Fruit fly (Drosophila melanogaster): ENCODE results near the gene CG3842.

The CG3842 gene

dm6 chrX:6365632-6366356 is 28.2 kb downstream of the CG3842 start, which contains the start of the genes swa and Marf (continued):
- TF ChIP-seq HmgD (GFP tag; optimal IDR thresholded peaks at IDR 0.05): no peak
- TF ChIP-seq Gug (GFP tag; IDR thresholded peaks at IDR 0.05): no peak
- TF ChIP-seq croc (GFP tag; conservative IDR thresholded peaks at IDR 0.05): no peak
- no peak for TF ChIP-seq B-H2 (GFP tag; optimal IDR thresholded peaks at IDR 0.05)
- TF ChIP-seq CG13424 (tag; optimal IDR thresholded peaks at IDR 0.05): no peak
- TF ChIP-seq PHDP (tag; optimal IDR thresholded peaks at IDR 0.05): no peak
- TF ChIP-seq sim (GFP tag; IDR thresholded peaks at IDR 0.05): no peak
- peak in 1 of 2 experiments; percentile 95 for TF ChIP-seq Pdp1 (GFP tag; optimal IDR thresholded peaks at IDR 0.05)
- TF ChIP-seq chif (GFP tag; optimal IDR thresholded peaks at IDR 0.05): no peak
- TF ChIP-seq dysf (GFP tag; IDR thresholded peaks at IDR 0.05): no peak
- no peak for TF ChIP-seq pfk (GFP tag; optimal IDR thresholded peaks at IDR 0.05)
- TF ChIP-seq unc-4 (GFP tag; IDR thresholded peaks at IDR 0.05; ENCODE audit: partially characterized antibody): no peak
- TF ChIP-seq so (GFP tag; IDR thresholded peaks at IDR 0.05): no peak
- no peak for TF ChIP-seq CG11504 (tag; optimal IDR thresholded peaks at IDR 0.05)
- no peak for TF ChIP-seq inv (GFP tag; IDR thresholded peaks at IDR 0.05; ENCODE audit: partially characterized antibody)
- TF ChIP-seq Nf-YB (GFP tag; optimal IDR thresholded peaks at IDR 0.05): no peak
- no peak for TF ChIP-seq Nf-YA (GFP tag; IDR thresholded peaks at IDR 0.05)
- TF ChIP-seq az2 (GFP tag; optimal IDR thresholded peaks at IDR 0.05): no peak
- no peak for TF ChIP-seq CG17612 (GFP tag; IDR thresholded peaks at IDR 0.05)
- peak; percentile 40 for TF ChIP-seq CoRest (tag; optimal IDR thresholded peaks at IDR 0.05)
- no peak for TF ChIP-seq CG17328 (GFP tag; IDR thresholded peaks at IDR 0.05)
- TF ChIP-seq emc (GFP tag; optimal IDR thresholded peaks at IDR 0.05): no peak
- TF ChIP-seq dmrt11E (tag; optimal IDR thresholded peaks at IDR 0.05): no peak
- TF ChIP-seq tgo (GFP tag; IDR thresholded peaks at IDR 0.05): no peak
- no peak for TF ChIP-seq C15 (GFP tag; IDR thresholded peaks at IDR 0.05)
- TF ChIP-seq CG4617 (GFP tag; optimal IDR thresholded peaks at IDR 0.05; ENCODE audit: borderline replicate concordance): peak; percentile 39
- no peak for TF ChIP-seq H2.0 (GFP tag; IDR thresholded peaks at IDR 0.05)
- no peak for TF ChIP-seq CG7556 (GFP tag; optimal IDR thresholded peaks at IDR 0.05)
- no peak for TF ChIP-seq CG9437 (GFP tag; optimal IDR thresholded peaks at IDR 0.05)
- TF ChIP-seq gcm (GFP tag; optimal IDR thresholded peaks at IDR 0.05): no peak
- TF ChIP-seq CG10147 (GFP tag; optimal IDR thresholded peaks at IDR 0.05): no peak
- TF ChIP-seq CG3163 (GFP tag; optimal IDR thresholded peaks at IDR 0.05): no peak
- no peak for TF ChIP-seq crol (GFP tag; IDR thresholded peaks at IDR 0.05)
- no peak for TF ChIP-seq tin (GFP tag; optimal IDR thresholded peaks at IDR 0.05)
- TF ChIP-seq CG3838 (GFP tag; optimal IDR thresholded peaks at IDR 0.05): no peak
- TF ChIP-seq CG2678 (tag; optimal IDR thresholded peaks at IDR 0.05): no peak
- no peak for TF ChIP-seq mld (GFP tag; IDR thresholded peaks at IDR 0.05; ENCODE audit: partially characterized antibody)
- TF ChIP-seq CG11695 (GFP tag; IDR thresholded peaks at IDR 0.05): no peak
- TF ChIP-seq CG30403 (GFP tag; optimal IDR thresholded peaks at IDR 0.05): no peak
- TF ChIP-seq CG2120 (GFP tag; optimal IDR thresholded peaks at IDR 0.05): no peak
- TF ChIP-seq YL-1 (GFP tag; optimal IDR thresholded peaks at IDR 0.05): peak; percentile 60
- no peak for TF ChIP-seq ash1 (GFP tag; optimal IDR thresholded peaks at IDR 0.05)
- TF ChIP-seq CG7357 (GFP tag; IDR thresholded peaks at IDR 0.05): no peak
- TF ChIP-seq hb (GFP tag; IDR thresholded peaks at IDR 0.05; ENCODE audit: partially characterized antibody): no peak
- TF ChIP-seq zen (tag; optimal IDR thresholded peaks at IDR 0.05): no peak
- no peak for TF ChIP-seq pros (GFP tag; optimal IDR thresholded peaks at IDR 0.05)
- no peak for TF ChIP-seq CG14860 (GFP tag; IDR thresholded peaks at IDR 0.05; ENCODE audit: partially characterized antibody)
- TF ChIP-seq Abd-B (GFP tag; optimal IDR thresholded peaks at IDR 0.05): no peak
- TF ChIP-seq trem (tag; optimal IDR thresholded peaks at IDR 0.05): peak; percentile 31
- TF ChIP-seq Sry-δ (GFP tag; optimal IDR thresholded peaks at IDR 0.05): no peak

Measured in whole organism, embryonic.